Worm (Caenorhabditis elegans) whole organism, young adult: ENCODE measurements around the gene flp-23.

ENCODE experiments used
- B0035.1 ChIP-seq: sonication (generic microtip); optimal IDR thresholded peaks from 2 replicates; lab custom pipeline; 2016; ENCODE audit warnings: missing genetic modification characterization, mild to moderate bottlenecking, missing compliant biosample characterization, missing genotype, missing genetic modification reagents
- B0261.1 ChIP-seq: sonication (generic microtip); optimal IDR thresholded peaks from 2 replicates; lab custom pipeline; 2016; ENCODE audit warnings: mild to moderate bottlenecking, missing genetic modification characterization, moderate library complexity, missing compliant biosample characterization
- B0336.3 ChIP-seq: fragments of 200-800 bp; sonication (Bioruptor generic); IDR thresholded peaks from 2 replicates; pipeline ENCODE4 v1.3.6; 2022; ENCODE audit warnings: missing genetic modification characterization, missing compliant biosample characterization
- F23B12.7 ChIP-seq: sonication (generic microtip); optimal IDR thresholded peaks from 2 replicates; lab custom pipeline; 2017; ENCODE audit warnings: missing genetic modification characterization, mild to moderate bottlenecking, missing compliant biosample characterization, antibody characterized with exemption, moderate library complexity; ENCODE audit not compliant: insufficient read depth
- F33H1.4 ChIP-seq: fragments of 200-800 bp; sonication (Bioruptor generic); IDR thresholded peaks from 2 replicates; pipeline ENCODE4 v1.3.6; 2022; ENCODE audit warnings: missing genetic modification reagents, missing genetic modification characterization, missing compliant biosample characterization
- F55B11.4 ChIP-seq: sonication (generic microtip); optimal IDR thresholded peaks from 2 replicates; lab custom pipeline; 2016; ENCODE audit warnings: missing compliant biosample characterization, missing genetic modification characterization, borderline replicate concordance; ENCODE audit not compliant: insufficient read depth
- F57C9.4 ChIP-seq: sonication (generic microtip); optimal IDR thresholded peaks from 2 replicates; lab custom pipeline; 2017; ENCODE audit warnings: mild to moderate bottlenecking, missing genetic modification characterization, missing compliant biosample characterization
- K12H6.12 ChIP-seq: fragments of 200-800 bp; sonication (Bioruptor generic); optimal IDR thresholded peaks from 2 replicates; lab custom pipeline; 2018; ENCODE audit warnings: mild to moderate bottlenecking, missing genetic modification characterization, missing compliant biosample characterization
- Y53F4B.3 ChIP-seq: fragments of 200-800 bp; sonication (Bioruptor generic); IDR thresholded peaks from 2 replicates; pipeline ENCODE4 v1.3.6; 2022; ENCODE audit warnings: missing genetic modification reagents, missing genetic modification characterization, missing compliant biosample characterization
- Y53G8AR.9 ChIP-seq: fragments of 200-800 bp; sonication (Bioruptor generic); conservative IDR thresholded peaks from 2 replicates; pipeline ENCODE4 v1.3.6; 2022; ENCODE audit warnings: missing genetic modification reagents, missing genetic modification characterization, missing compliant biosample characterization
- akir-1 ChIP-seq: fragments of 200-800 bp; sonication (Bioruptor generic); optimal IDR thresholded peaks from 2 replicates; lab custom pipeline; 2018; ENCODE audit warnings: mild to moderate bottlenecking, missing genetic modification characterization, moderate library complexity, missing compliant biosample characterization
- athp-1 ChIP-seq: sonication (generic microtip); optimal IDR thresholded peaks from 2 replicates; lab custom pipeline; 2017; ENCODE audit warnings: mild to moderate bottlenecking, missing genetic modification characterization, missing compliant biosample characterization
- attf-3 ChIP-seq: fragments of 200-800 bp; sonication (Bioruptor generic); conservative IDR thresholded peaks from 2 replicates; pipeline ENCODE4 v1.3.6; 2022; ENCODE audit warnings: missing genetic modification reagents, missing genetic modification characterization, missing compliant biosample characterization
- attf-5 ChIP-seq: fragments of 200-800 bp; sonication (Bioruptor generic); optimal IDR thresholded peaks from 2 replicates; lab custom pipeline; 2018; ENCODE audit warnings: mild to moderate bottlenecking, missing genetic modification characterization, missing compliant biosample characterization
- bed-1 ChIP-seq: fragments of 200-800 bp; sonication (Bioruptor generic); IDR thresholded peaks from 2 replicates; pipeline ENCODE4 v1.3.6; 2022; ENCODE audit warnings: missing genetic modification reagents, missing genetic modification characterization, missing compliant biosample characterization
- ceh-58 ChIP-seq: fragments of 200-800 bp; sonication (Bioruptor generic); IDR thresholded peaks from 2 replicates; pipeline ENCODE4 v1.3.6; 2022; ENCODE audit warnings: missing genetic modification characterization, missing compliant biosample characterization
- die-1 ChIP-seq: sonication (generic microtip); optimal IDR thresholded peaks from 2 replicates; lab custom pipeline; 2016; ENCODE audit warnings: missing genotype, mild to moderate bottlenecking, missing genetic modification characterization, missing compliant biosample characterization
- dpff-1 ChIP-seq: sonication (generic microtip); optimal IDR thresholded peaks from 2 replicates; lab custom pipeline; 2017; ENCODE audit warnings: mild to moderate bottlenecking, missing genetic modification characterization, missing compliant biosample characterization
- dpl-1 ChIP-seq: fragments of 150-350 bp; optimal IDR thresholded peaks from 2 replicates; lab custom pipeline; 2014; ENCODE audit warnings: missing biosample characterization, missing genetic modification reagents, missing genetic modification characterization
- efl-1 ChIP-seq: fragments of 150-350 bp; optimal IDR thresholded peaks from 2 replicates; lab custom pipeline; 2014; ENCODE audit warnings: missing biosample characterization, missing genetic modification reagents, missing genetic modification characterization
- ets-4 ChIP-seq: fragments of 200-800 bp; sonication (Bioruptor generic); optimal IDR thresholded peaks from 2 replicates; lab custom pipeline; 2018; ENCODE audit warnings: mild to moderate bottlenecking, missing genetic modification characterization, missing compliant biosample characterization
- let-607 ChIP-seq, 2 experiments: fragments of 200-800 bp in 1 of 2; sonication (Bioruptor generic) in 1 of 2; sonication (generic microtip) in 1 of 2; optimal IDR thresholded peaks; 2 replicates each; lab custom pipeline; 2016 to 2018; ENCODE audit warnings: mild to moderate bottlenecking in 2 of 2, missing compliant biosample characterization in 2 of 2, missing genetic modification characterization in 2 of 2, moderate library complexity in 2 of 2, missing genotype in 1 of 2
- lin-26 ChIP-seq: fragments of 200-800 bp; sonication (Bioruptor generic); IDR thresholded peaks from 2 replicates; pipeline ENCODE4 v1.3.6; 2022; ENCODE audit warnings: missing genetic modification reagents, missing genetic modification characterization, missing compliant biosample characterization
- lir-1 ChIP-seq: fragments of 200-800 bp; sonication (Bioruptor generic); conservative IDR thresholded peaks from 2 replicates; pipeline ENCODE4 v1.3.6; 2022; ENCODE audit warnings: missing genetic modification reagents, missing genetic modification characterization, missing compliant biosample characterization
- lsl-1 ChIP-seq: fragments of 200-800 bp; sonication (Bioruptor generic); optimal IDR thresholded peaks from 2 replicates; lab custom pipeline; 2018; ENCODE audit warnings: mild to moderate bottlenecking, missing genetic modification characterization, moderate library complexity, missing compliant biosample characterization
- lsy-27 ChIP-seq: sonication (generic microtip); optimal IDR thresholded peaks from 2 replicates; lab custom pipeline; 2017; ENCODE audit warnings: missing genetic modification characterization, mild to moderate bottlenecking, missing compliant biosample characterization, antibody characterized with exemption, missing genotype, borderline replicate concordance; ENCODE audit not compliant: insufficient read depth
- mcd-1 ChIP-seq: fragments of 200-800 bp; sonication (Bioruptor generic); IDR thresholded peaks from 2 replicates; pipeline ENCODE4 v1.3.6; 2022; ENCODE audit warnings: missing genetic modification reagents, missing genetic modification characterization, missing compliant biosample characterization
- mel-28 ChIP-seq: sonication (generic microtip); optimal IDR thresholded peaks from 2 replicates; lab custom pipeline; 2016; ENCODE audit warnings: borderline replicate concordance, mild to moderate bottlenecking, missing genetic modification characterization, missing compliant biosample characterization
- nfya-1 ChIP-seq: sonication (generic microtip); optimal IDR thresholded peaks from 2 replicates; lab custom pipeline; 2017; ENCODE audit warnings: antibody characterized with exemption, missing compliant biosample characterization, missing genetic modification characterization, borderline replicate concordance; ENCODE audit not compliant: insufficient read depth
- pha-4 ChIP-seq: fragments of 150-350 bp; sonication (generic microtip); optimal IDR thresholded peaks from 2 replicates; lab custom pipeline; 2014; ENCODE audit warnings: missing biosample characterization, missing genetic modification reagents, missing genetic modification characterization
- sdz-38 ChIP-seq: sonication (generic microtip); optimal IDR thresholded peaks from 2 replicates; lab custom pipeline; 2016; ENCODE audit warnings: missing genotype, missing genetic modification characterization, missing compliant biosample characterization
- somi-1 ChIP-seq: fragments of 200-800 bp; sonication (Bioruptor generic); optimal IDR thresholded peaks from 2 replicates; lab custom pipeline; 2018; ENCODE audit warnings: mild to moderate bottlenecking, missing genetic modification characterization, missing compliant biosample characterization
- tbp1 ChIP-seq: fragments of 200-800 bp; sonication (Bioruptor generic); optimal IDR thresholded peaks from 2 replicates; lab custom pipeline; 2018; ENCODE audit warnings: mild to moderate bottlenecking, missing genetic modification characterization, missing compliant biosample characterization
- tbx-9 ChIP-seq: sonication (generic microtip); optimal IDR thresholded peaks from 2 replicates; lab custom pipeline; 2016; ENCODE audit warnings: borderline replicate concordance, missing genetic modification characterization, inconsistent platforms, missing compliant biosample characterization
- tlf-1 ChIP-seq: fragments of 200-800 bp; sonication (Bioruptor generic); optimal IDR thresholded peaks from 2 replicates; lab custom pipeline; 2018; ENCODE audit warnings: mild to moderate bottlenecking, missing genetic modification characterization, missing compliant biosample characterization
- unc-62 ChIP-seq: fragments of 150-350 bp; optimal IDR thresholded peaks from 2 replicates; lab custom pipeline; 2014; ENCODE audit warnings: missing biosample characterization, missing genetic modification reagents, missing genetic modification characterization
- ztf-22 ChIP-seq: fragments of 200-800 bp; sonication (Bioruptor generic); optimal IDR thresholded peaks from 2 replicates; lab custom pipeline; 2018; ENCODE audit warnings: mild to moderate bottlenecking, missing genetic modification characterization, moderate library complexity, missing compliant biosample characterization
- ztf-28 ChIP-seq: fragments of 200-800 bp; sonication (Bioruptor generic); IDR thresholded peaks from 2 replicates; pipeline ENCODE4 v1.3.6; 2022; ENCODE audit warnings: missing genetic modification reagents, missing genetic modification characterization, missing compliant biosample characterization
- ztf-3 ChIP-seq: fragments of 200-800 bp; sonication (Bioruptor generic); optimal IDR thresholded peaks from 2 replicates; lab custom pipeline; 2018; ENCODE audit warnings: mild to moderate bottlenecking, missing genetic modification characterization, missing compliant biosample characterization

flp-23 gene

DNA sequence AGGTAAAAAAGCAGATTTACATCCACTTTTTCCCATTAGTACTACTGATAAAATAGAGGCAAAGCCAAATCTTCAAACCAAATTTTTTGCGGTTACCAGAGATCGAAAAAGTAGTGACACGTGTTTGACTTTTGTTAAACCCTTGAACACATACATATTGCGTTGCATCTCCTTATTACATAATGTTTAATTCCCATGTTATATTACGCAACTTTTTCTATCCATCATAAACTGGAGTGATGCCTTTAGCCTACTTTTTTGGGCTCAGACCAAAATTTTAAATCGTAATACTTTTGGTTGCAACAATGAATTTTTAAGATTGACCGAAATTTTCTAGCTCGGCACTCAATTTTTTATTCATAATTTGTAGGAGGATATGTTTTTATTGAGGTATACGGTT is 28.6 kb upstream of the flp-23 start:
- no peak for TF ChIP-seq attf-5
- TF ChIP-seq sdz-38 (tag; lab: Kevin White, UChicago) = no peak
- no peak for TF ChIP-seq B0336.3 (GFP tag; lab: Robert Waterston, UW)
- TF ChIP-seq akir-1 (GFP tag; lab: Kevin White, UChicago) = no peak
- TF ChIP-seq mcd-1 (GFP tag; lab: Robert Waterston, UW) = no peak
- no peak for TF ChIP-seq lin-26 (GFP tag; lab: Robert Waterston, UW)
- no peak for TF ChIP-seq mel-28 (tag; lab: Kevin White, UChicago)
- no peak for TF ChIP-seq pha-4 (tag; lab: Kevin White, UChicago)

DNA sequence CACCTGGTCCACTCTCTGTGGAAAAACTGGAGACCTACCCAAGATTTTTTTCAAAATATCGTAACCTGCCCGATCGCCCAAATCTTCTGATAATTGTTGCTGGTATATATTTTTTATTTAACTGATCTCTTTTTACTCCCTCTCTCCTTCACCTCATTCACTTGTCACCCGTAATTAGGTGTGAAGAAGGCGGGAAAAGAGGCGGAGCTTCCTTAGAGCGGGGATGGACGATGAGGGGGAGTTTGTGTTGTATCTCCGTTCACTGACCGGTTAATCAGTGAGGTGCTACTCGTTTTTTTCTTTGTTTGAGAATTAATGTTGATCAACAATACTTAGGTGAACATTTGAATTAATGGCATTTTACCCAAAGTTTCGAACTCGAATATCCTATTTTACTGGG is 28.1 kb upstream of the flp-23 start, which contains the start of gene ceh-16:
Gene ceh-16 (plus strand): TSS at position 301 of the 400 bp plus-strand sequence.
- TF ChIP-seq attf-3 (no peak), lir-1 (GFP tag; lab: Robert Waterston, UW) (no peak), ceh-58 (GFP tag; lab: Robert Waterston, UW) (no peak), Y53G8AR.9 (no peak), bed-1 (GFP tag; lab: Robert Waterston, UW) (no peak), B0261.1 (no peak), let-607 (tag; optimal IDR thresholded peaks at IDR 0.05; lab: Kevin White, UChicago) (no peak), F57C9.4 (tag; lab: Kevin White, UChicago) (no peak), F55B11.4 (tag; lab: Kevin White, UChicago) (no peak), mcd-1 (GFP tag; lab: Robert Waterston, UW) (no peak), athp-1 (tag; lab: Kevin White, UChicago) (no peak), ztf-3 (GFP tag; lab: Kevin White, UChicago) (no peak), somi-1 (GFP tag; lab: Kevin White, UChicago) (no peak), F23B12.7 (tag; lab: Kevin White, UChicago) (no peak), unc-62 (no peak), ets-4 (no peak), B0035.1 (tag; lab: Kevin White, UChicago) (no peak)

DNA sequence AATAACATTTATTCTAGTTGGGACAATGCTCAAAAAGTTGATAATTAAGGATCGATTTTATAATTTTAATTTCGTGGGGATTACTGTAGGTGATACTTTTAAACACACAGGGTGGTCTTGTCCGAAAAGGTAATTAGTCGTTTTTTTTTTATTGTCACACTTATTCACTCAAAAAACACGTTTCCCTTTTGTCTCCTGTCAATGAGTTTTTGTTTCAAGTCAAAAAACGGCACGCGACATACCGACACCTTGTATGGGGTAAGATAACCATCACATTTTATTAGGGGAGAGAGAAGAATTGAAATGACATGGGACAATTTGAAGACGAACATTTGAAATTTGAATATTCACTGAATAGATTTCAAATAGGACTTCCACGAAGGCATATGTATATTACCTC is 25.4 kb upstream of the flp-23 start:
- TF ChIP-seq dpff-1 (tag; lab: Kevin White, UChicago) = no peak
- TF ChIP-seq lsl-1 = no peak
- no peak for TF ChIP-seq lsy-27 (tag; lab: Kevin White, UChicago)
- no peak for TF ChIP-seq mcd-1 (GFP tag; lab: Robert Waterston, UW)
- TF ChIP-seq tbp1 (GFP tag; lab: Kevin White, UChicago) = no peak
- TF ChIP-seq ztf-28 = no peak
- TF ChIP-seq ztf-22 (GFP tag; lab: Kevin White, UChicago) = no peak
- TF ChIP-seq tbx-9 (tag; lab: Kevin White, UChicago) = no peak
- no peak for TF ChIP-seq nfya-1
- no peak for TF ChIP-seq Y53F4B.3
- no peak for TF ChIP-seq efl-1
- no peak for TF ChIP-seq dpl-1 (GFP tag; lab: Kevin White, UChicago)
- TF ChIP-seq F23B12.7 (tag; lab: Kevin White, UChicago) = no peak
- no peak for TF ChIP-seq F33H1.4 (GFP tag; lab: Robert Waterston, UW)
- TF ChIP-seq tlf-1 = no peak
- no peak for TF ChIP-seq Y53G8AR.9
- TF ChIP-seq somi-1 (GFP tag; lab: Kevin White, UChicago) = no peak
- no peak for TF ChIP-seq die-1 (tag; lab: Kevin White, UChicago)
- TF ChIP-seq K12H6.12 (tag; lab: Kevin White, UChicago) = no peak
